Worm (Caenorhabditis elegans): ENCODE measurements around the gene lipl-8.

DNA sequence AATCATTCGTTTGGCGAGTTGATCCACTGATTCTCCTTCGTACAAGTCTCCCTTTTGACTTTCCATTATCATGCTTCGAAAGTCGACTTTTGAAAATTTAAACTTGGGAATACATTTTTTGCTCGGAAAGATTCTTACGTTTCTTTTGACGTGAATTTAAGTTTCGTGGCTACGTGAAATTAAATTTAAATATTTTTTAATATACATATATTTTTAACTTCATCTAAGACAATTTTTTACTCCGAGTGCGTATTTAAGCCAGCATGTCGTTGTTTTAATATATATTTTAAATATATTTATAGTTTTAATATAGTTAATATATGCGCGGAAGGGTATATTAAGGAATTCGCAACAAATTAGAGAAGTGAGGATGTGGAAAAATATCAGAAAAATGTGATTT lies 32.9 kb downstream of the lipl-8 start, which contains the start of gene R08A2.2:
- TF ChIP-seq unc-62 (GFP tag; optimal IDR thresholded peaks at IDR 0.05) = no peak
- no peak for TF ChIP-seq ztf-22 (GFP tag; optimal IDR thresholded peaks at IDR 0.05)
- no peak for TF ChIP-seq F23B12.7 (tag; optimal IDR thresholded peaks at IDR 0.05; ENCODE audit: insufficient read depth)
- TF ChIP-seq nfya-2 (GFP tag; IDR thresholded peaks at IDR 0.05) = no peak
- TF ChIP-seq ceh-27 (GFP tag; optimal IDR thresholded peaks at IDR 0.05) = no peak
